Fruit fly (Drosophila melanogaster) ovary, adult (tissue): ENCODE data around the gene CG17991.
A peak's percentile ranks its signal among the peaks of the same experiment; 100 is the strongest.

Experiments
- CG17801 ChIP-seq: fragments of 200-800 bp; optimal IDR thresholded peaks from 2 replicates; lab custom pipeline; 2019; ENCODE audit warnings: missing biosample characterization, mild to moderate bottlenecking, missing genetic modification characterization, moderate library complexity; ENCODE audit not compliant: partially characterized antibody

CG17991 gene

dm6 chr3R:27244742-27245400 is 3.8 kb downstream of the CG17991 start, which contains the start of gene CG18766:
Gene CG18766 (minus strand): TSS chr3R:27245249.
- no peak for TF ChIP-seq CG17801 (GFP tag; lab: Kevin White, UChicago)

dm6 chr3R:27245401-27245757 is 4.3 kb downstream of the CG17991 start:
- TF ChIP-seq CG17801 (GFP tag; lab: Kevin White, UChicago) = no peak

DNA sequence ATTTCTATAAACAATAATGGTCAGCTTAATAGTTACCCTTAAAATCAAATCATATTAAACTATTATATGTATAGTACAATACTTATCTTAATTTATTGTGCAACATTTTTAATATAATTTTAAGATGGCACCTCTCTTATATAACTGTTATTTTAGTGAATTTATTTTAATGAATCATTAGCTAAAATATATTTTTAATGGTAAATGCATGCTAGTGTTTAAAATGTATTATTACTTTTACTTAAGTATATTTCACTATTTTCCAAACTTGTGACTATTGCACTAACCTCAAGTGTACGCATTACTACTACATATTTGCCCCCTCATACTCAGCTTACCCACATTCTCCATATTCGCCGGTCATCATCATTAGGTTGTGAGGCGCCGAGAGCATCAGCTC is 5.2 kb downstream of the CG17991 start:
- TF ChIP-seq CG17801 (GFP tag; lab: Kevin White, UChicago) = peak; percentile 89

dm6 chr3R:27247892-27248291 is 6.8 kb downstream of the CG17991 start, which contains the start of gene CG5984:
Gene CG5984 (minus strand): TSS chr3R:27247992.
- TF ChIP-seq CG17801 (GFP tag; lab: Kevin White, UChicago) = no peak

DNA sequence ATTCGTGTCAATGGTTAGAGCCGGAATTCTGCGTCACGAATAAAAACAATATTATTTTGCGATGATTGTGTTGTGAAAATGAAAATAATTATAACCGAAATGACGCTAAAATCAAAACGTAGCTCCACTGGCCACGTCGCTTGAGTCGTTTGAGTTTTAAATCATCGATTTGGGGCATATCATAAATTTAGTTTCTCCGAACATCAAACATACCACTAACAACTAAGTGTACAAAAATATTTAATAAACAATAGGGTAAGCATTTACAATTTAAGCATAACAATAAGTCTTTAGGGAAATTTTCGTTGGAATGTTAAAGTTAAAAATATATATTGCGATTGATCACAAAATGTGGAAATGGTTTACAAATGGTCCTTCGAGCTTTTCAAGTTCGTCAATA is 9.8 kb downstream of the CG17991 start, which contains the start of the genes TTLL6B and TfIIA-L:
TTLL6B (minus strand) TSS at position 101 of the 400 bp plus-strand sequence.
TfIIA-L (plus strand) TSS at position 206 of the 400 bp plus-strand sequence.
- TF ChIP-seq CG17801 (GFP tag; lab: Kevin White, UChicago) = no peak

DNA sequence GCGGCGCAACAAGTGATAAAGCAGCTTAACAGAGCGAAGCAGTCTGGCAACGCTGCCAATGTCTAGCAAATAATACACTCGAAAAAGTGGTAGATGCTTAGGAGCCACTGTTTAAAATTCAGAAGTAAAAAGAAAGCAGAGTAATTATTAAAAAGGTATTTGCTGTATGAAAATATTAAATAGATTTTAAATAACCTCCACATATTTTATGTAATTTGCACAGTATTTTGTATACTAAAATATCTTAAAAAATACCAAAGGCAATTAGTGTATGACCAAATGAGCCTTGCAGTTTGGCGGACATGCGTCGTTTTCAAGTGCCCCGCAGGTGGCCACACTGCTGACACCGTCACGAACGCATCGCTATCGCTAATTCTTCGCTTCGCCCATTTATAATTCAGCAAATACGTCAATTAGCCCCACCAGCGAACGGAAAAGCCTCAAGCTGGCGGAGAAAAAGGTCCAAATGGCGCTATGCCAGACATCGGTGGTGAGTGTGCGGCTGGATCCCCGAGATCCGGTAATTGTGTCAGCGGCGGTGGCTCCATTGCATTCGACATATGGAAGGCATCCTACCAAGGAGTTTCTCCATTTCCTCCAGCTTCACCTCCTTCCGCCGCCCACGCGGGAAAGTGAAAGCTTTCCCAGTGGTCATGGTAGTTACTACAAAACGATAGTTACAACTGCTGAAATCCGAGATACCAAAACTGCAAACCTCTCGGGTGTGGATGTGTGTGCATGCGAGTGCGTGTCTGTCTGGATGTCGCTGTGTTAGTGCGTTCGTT is 12.3 kb downstream of the CG17991 start, which contains the start of gene pll:
pll (minus strand) TSS at position 47 of the 785 bp plus-strand sequence.
- TF ChIP-seq CG17801 (GFP tag; lab: Kevin White, UChicago) = peak; percentile 82

- no peak for TF ChIP-seq CG17801 (GFP tag; lab: Kevin White, UChicago)
These were observed 12.9 kb downstream of the CG17991 start for dm6 chr3R:27253921-27254376.

- peak; percentile 35 for TF ChIP-seq CG17801 (GFP tag; lab: Kevin White, UChicago)
These were observed 22.6 kb downstream of the CG17991 start, which contains the start of gene woc for dm6 chr3R:27263434-27264215. Gene woc (minus strand): TSS chr3R:27264055.

DNA sequence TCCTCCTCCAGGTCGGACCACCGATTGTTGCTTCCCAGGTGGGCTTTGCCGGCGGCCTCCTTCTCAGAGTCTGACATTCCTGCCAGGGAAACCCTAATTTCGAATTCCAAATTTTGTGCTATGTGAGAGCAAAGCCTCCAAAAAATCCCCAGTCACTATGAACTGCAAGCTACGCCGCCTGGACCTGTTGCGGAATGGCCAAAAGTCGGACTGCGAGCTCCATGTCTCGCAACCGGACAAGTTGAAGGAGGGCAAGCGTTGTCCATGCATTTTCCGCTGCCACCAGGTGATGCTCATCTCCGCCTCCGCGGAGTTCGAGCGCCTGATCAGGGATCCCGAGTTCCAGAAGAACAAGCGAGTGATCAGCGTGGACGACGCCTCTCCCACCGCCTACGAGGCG is 24.3 kb downstream of the CG17991 start, which contains the start of the genes CG14262 and CG14260:
CG14262 (minus strand) TSS at position 101 of the 400 bp plus-strand sequence.
CG14260 (plus strand) TSS at position 128 of the 400 bp plus-strand sequence.
- no peak for TF ChIP-seq CG17801 (GFP tag; lab: Kevin White, UChicago)

DNA sequence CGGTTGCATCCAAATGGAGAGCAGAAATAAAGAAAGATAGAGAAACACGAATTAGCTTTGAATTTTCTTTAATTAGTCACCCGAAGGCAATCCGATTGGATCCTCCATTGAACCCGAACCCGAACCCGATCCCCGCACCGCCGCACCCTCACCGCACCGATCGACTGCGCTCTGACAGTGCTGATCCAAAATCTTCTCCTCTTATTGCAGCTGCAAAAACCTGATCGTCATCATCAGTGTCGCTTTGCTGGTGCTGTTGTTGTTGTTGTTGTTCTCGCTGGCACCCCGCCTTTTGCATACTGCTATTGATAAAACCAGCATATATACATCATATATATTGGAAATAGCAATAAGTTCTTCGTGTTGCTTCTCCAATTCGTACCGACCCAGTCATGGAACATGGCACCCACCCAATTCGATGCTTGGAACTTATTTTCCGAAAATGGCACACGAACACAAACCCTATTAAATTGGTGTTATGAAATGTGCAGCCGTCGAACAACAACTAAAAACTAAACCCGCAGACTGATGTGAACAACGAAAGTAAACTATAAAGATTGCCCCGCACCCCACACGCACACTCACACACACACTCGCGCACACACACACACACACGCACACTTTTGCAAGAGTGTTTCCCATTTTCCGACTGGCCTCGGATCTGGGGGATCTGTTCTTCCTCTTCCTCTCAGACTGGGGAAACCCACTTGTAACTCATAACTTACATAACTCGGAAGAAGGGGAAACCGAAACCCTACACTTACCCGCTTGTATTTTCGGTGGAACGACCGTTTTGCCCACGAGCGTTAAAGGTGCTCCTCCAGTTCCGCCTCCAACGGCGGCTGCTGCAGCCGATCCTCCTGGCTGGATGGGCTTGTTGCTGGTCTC is 29.6 kb downstream of the CG17991 start:
- no peak for TF ChIP-seq CG17801 (GFP tag; lab: Kevin White, UChicago)

dm6 chr3R:27272233-27272632 is 31.2 kb downstream of the CG17991 start:
- no peak for TF ChIP-seq CG17801 (GFP tag; lab: Kevin White, UChicago)

dm6 chr3R:27273118-27274062 is 32.3 kb downstream of the CG17991 start, which contains the start of gene CG5934:
Gene CG5934 (plus strand): TSS chr3R:27273705.
- TF ChIP-seq CG17801 (GFP tag; lab: Kevin White, UChicago) = no peak
